Fruit fly (Drosophila melanogaster) whole organism, wandering third instar larva: Measurements from ENCODE around the gene Sfp24Ba.

Experiments used
- Abd-B ChIP-seq: fragments of >200 bp; optimal IDR thresholded peaks from 2 replicates; lab custom pipeline; 2017; ENCODE audit warnings: missing biosample characterization, missing genetic modification characterization
- CG32264 ChIP-seq: fragments of 200-800 bp; sonication (Bioruptor generic); optimal IDR thresholded peaks from 2 replicates; lab custom pipeline; 2016; ENCODE audit warnings: missing biosample characterization, missing genetic modification characterization
- CG9705 ChIP-seq: fragments of 200-800 bp; sonication (Bioruptor generic); optimal IDR thresholded peaks from 2 replicates; lab custom pipeline; 2018; ENCODE audit warnings: missing biosample characterization, mild to moderate bottlenecking, missing genetic modification characterization
- CrebA ChIP-seq: fragments of 200-800 bp; sonication (Bioruptor generic); optimal IDR thresholded peaks from 2 replicates; lab custom pipeline; 2016; ENCODE audit warnings: missing biosample characterization, mild to moderate bottlenecking, missing genetic modification characterization, borderline replicate concordance
- Dfd ChIP-seq: fragments of >200 bp; optimal IDR thresholded peaks from 2 replicates; lab custom pipeline; 2017; ENCODE audit warnings: missing biosample characterization, missing genetic modification characterization
- Dif ChIP-seq: fragments of 200-275, 200-300 bp; sonication (Bioruptor generic); optimal IDR thresholded peaks from 2 replicates; lab custom pipeline; 2018; ENCODE audit warnings: missing biosample characterization, missing genetic modification characterization; ENCODE audit not compliant: partially characterized antibody
- GATAd ChIP-seq: sonication (Bioruptor generic); optimal IDR thresholded peaks from 2 replicates; lab custom pipeline; 2016; ENCODE audit warnings: missing biosample characterization, missing genetic modification characterization
- HLH106 ChIP-seq: fragments of 200-800 bp; optimal IDR thresholded peaks from 3 replicates; lab custom pipeline; 2019; ENCODE audit warnings: missing biosample characterization, mild to moderate bottlenecking, missing genetic modification characterization, moderate library complexity
- Hnf4 ChIP-seq: fragments of 200-800 bp; sonication (Bioruptor generic); optimal IDR thresholded peaks from 2 replicates; lab custom pipeline; 2016; ENCODE audit warnings: missing biosample characterization, mild to moderate bottlenecking, missing genetic modification characterization
- Hr78 ChIP-seq: fragments of >200 bp; optimal IDR thresholded peaks from 2 replicates; lab custom pipeline; 2017; ENCODE audit warnings: missing biosample characterization, missing genetic modification characterization
- Hr83 ChIP-seq: fragments of 200-300 bp; sonication (Bioruptor generic); optimal IDR thresholded peaks from 2 replicates; lab custom pipeline; 2016; ENCODE audit warnings: missing biosample characterization, mild to moderate bottlenecking, missing genetic modification characterization, moderate library complexity; ENCODE audit not compliant: poor library complexity, severe bottlenecking
- Jra ChIP-seq: sonication (Bioruptor generic); optimal IDR thresholded peaks from 2 replicates; lab custom pipeline; 2016; ENCODE audit warnings: missing biosample characterization, missing genetic modification characterization
- Mio ChIP-seq: sonication (Bioruptor generic); optimal IDR thresholded peaks from 2 replicates; lab custom pipeline; 2016; ENCODE audit warnings: missing biosample characterization, missing genetic modification characterization
- Myc ChIP-seq: fragments of >200 bp; optimal IDR thresholded peaks from 2 replicates; lab custom pipeline; 2017
- N ChIP-seq: fragments of >200 bp; optimal IDR thresholded peaks from 2 replicates; lab custom pipeline; 2018; ENCODE audit warnings: missing biosample characterization, missing external identifiers, missing genetic modification characterization
- OdsH ChIP-seq: fragments of 200-800 bp; sonication (Bioruptor generic); optimal IDR thresholded peaks from 2 replicates; lab custom pipeline; 2016; ENCODE audit warnings: missing biosample characterization, mild to moderate bottlenecking, missing genetic modification characterization
- Rel ChIP-seq, 2 experiments: fragments of 200-800 bp; sonication (Bioruptor generic) in 1 of 2; optimal IDR thresholded peaks; 2 replicates in 1 of 2; 3 replicates in 1 of 2; lab custom pipeline; 2016 to 2019; ENCODE audit warnings: mild to moderate bottlenecking in 2 of 2, missing biosample characterization in 2 of 2, missing genetic modification characterization in 2 of 2, moderate library complexity in 1 of 2
- Sp1 ChIP-seq: fragments of 200-800 bp; sonication (Bioruptor generic); optimal IDR thresholded peaks from 3 replicates; lab custom pipeline; 2019; ENCODE audit warnings: missing biosample characterization, mild to moderate bottlenecking, missing genetic modification characterization, moderate library complexity
- Vsx2 ChIP-seq: fragments of 200-300, 225-300 bp; sonication (Bioruptor generic); optimal IDR thresholded peaks from 2 replicates; lab custom pipeline; 2018; ENCODE audit warnings: missing biosample characterization, missing genetic modification characterization; ENCODE audit not compliant: partially characterized antibody
- br ChIP-seq: fragments of 200-800 bp; sonication (Bioruptor generic); optimal IDR thresholded peaks from 2 replicates; lab custom pipeline; 2016; ENCODE audit warnings: missing biosample characterization, missing genetic modification characterization
- brk ChIP-seq: fragments of 200-800 bp; sonication (Bioruptor generic); optimal IDR thresholded peaks from 2 replicates; lab custom pipeline; 2016; ENCODE audit warnings: missing biosample characterization, mild to moderate bottlenecking, missing genetic modification characterization
- dl ChIP-seq, 2 experiments: fragments of 175-275, 200-275 bp in 1 of 2; fragments of 200-275 bp in 1 of 2; sonication (Bioruptor generic); optimal IDR thresholded peaks; lab custom pipeline; 2018; ENCODE audit warnings: mild to moderate bottlenecking in 2 of 2, missing biosample characterization in 2 of 2, missing genetic modification characterization in 2 of 2, moderate library complexity in 2 of 2; ENCODE audit not compliant: partially characterized antibody in 2 of 2, insufficient read depth in 1 of 2
- dmrt93B ChIP-seq: fragments of 200-800 bp; sonication (Bioruptor generic); optimal IDR thresholded peaks from 2 replicates; lab custom pipeline; 2018; ENCODE audit warnings: missing biosample characterization, mild to moderate bottlenecking, missing genetic modification characterization
- dsf ChIP-seq: sonication (Bioruptor generic); optimal IDR thresholded peaks from 2 replicates; lab custom pipeline; 2016; ENCODE audit warnings: missing biosample characterization, missing genetic modification characterization, borderline replicate concordance
- ey ChIP-seq: fragments of 200-800 bp; sonication (Bioruptor generic); optimal IDR thresholded peaks from 2 replicates; lab custom pipeline; 2016; ENCODE audit warnings: missing biosample characterization, missing genetic modification characterization
- foxo ChIP-seq, 2 experiments: fragments of 200-800 bp; sonication (Bioruptor generic); optimal IDR thresholded peaks; 2 replicates in 1 of 2; 3 replicates in 1 of 2; lab custom pipeline; 2016 to 2017; ENCODE audit warnings: missing biosample characterization in 2 of 2, missing genetic modification characterization in 2 of 2
- fru ChIP-seq: fragments of 200-800 bp; sonication (Bioruptor generic); optimal IDR thresholded peaks from 3 replicates; lab custom pipeline; 2016; ENCODE audit warnings: missing biosample characterization, mild to moderate bottlenecking, missing genetic modification characterization
- h ChIP-seq: fragments of 200-800 bp; sonication (Bioruptor generic); optimal IDR thresholded peaks from 3 replicates; lab custom pipeline; 2016; ENCODE audit warnings: missing biosample characterization, mild to moderate bottlenecking, missing genetic modification characterization
- jim ChIP-seq: fragments of 175-275, 200-325 bp; sonication (Bioruptor generic); optimal IDR thresholded peaks from 2 replicates; lab custom pipeline; 2016; ENCODE audit warnings: missing biosample characterization, mild to moderate bottlenecking, missing genetic modification characterization
- lola ChIP-seq: fragments of >200 bp; optimal IDR thresholded peaks from 2 replicates; lab custom pipeline; 2017; ENCODE audit warnings: missing biosample characterization, missing genetic modification characterization
- pan ChIP-seq: fragments of >200 bp; optimal IDR thresholded peaks from 2 replicates; lab custom pipeline; 2017
- psq ChIP-seq: fragments of 200-800 bp; sonication (Bioruptor generic); optimal IDR thresholded peaks from 3 replicates; lab custom pipeline; 2017; ENCODE audit warnings: missing biosample characterization, mild to moderate bottlenecking, missing genetic modification characterization, moderate library complexity
- rgr ChIP-seq: fragments of 200-800 bp; sonication (Bioruptor generic); optimal IDR thresholded peaks from 3 replicates; lab custom pipeline; 2016; ENCODE audit warnings: missing biosample characterization, mild to moderate bottlenecking, missing genetic modification characterization
- sage ChIP-seq: fragments of 200-800 bp; sonication (Bioruptor generic); optimal IDR thresholded peaks from 2 replicates; lab custom pipeline; 2016; ENCODE audit warnings: missing biosample characterization, mild to moderate bottlenecking, missing genetic modification characterization
- sv ChIP-seq: fragments of 200-800 bp; sonication (Bioruptor generic); optimal IDR thresholded peaks from 3 replicates; lab custom pipeline; 2016; ENCODE audit warnings: missing biosample characterization, missing genetic modification characterization
- tai ChIP-seq: sonication (Bioruptor generic); optimal IDR thresholded peaks from 2 replicates; lab custom pipeline; 2016; ENCODE audit warnings: missing biosample characterization, missing genetic modification characterization
- usp ChIP-seq: fragments of >200 bp; optimal IDR thresholded peaks from 2 replicates; lab custom pipeline; 2017; ENCODE audit warnings: missing biosample characterization, missing genetic modification characterization
- woc ChIP-seq: sonication (Bioruptor generic); optimal IDR thresholded peaks from 2 replicates; lab custom pipeline; 2016; ENCODE audit warnings: missing biosample characterization, mild to moderate bottlenecking, missing genetic modification characterization

Gene Sfp24Ba

DNA sequence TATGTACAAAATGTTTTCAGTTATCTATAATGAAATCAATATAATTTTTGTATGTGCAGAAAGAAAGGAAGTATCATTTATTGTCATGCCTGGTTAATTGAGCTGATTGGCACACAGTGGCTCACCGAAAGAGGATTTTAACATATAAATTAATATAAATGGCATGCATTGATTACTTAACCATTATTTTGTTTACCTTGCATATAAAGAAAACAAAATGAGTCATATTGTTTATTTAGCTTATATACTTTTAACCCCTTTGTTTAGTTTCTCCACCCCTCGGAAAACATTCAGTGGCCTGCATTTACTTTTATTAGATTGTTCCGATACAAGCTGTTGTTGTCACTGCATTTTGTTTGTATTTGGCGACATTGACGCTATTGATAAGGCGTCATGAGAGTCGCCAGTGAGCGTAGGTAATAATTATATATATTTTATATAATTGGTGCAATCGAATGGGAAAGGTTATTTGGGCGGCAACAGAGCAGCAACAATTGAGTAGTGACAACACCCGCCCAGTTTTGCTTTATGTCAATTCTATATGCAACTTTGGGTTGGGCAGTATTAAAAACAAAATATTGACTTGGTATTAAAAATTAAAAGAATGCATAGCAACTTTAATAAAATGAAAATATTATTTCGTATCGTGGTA, 20.7 kb downstream of the Sfp24Ba start:
- TF ChIP-seq tai (peak; percentile 24), dmrt93B (GFP tag; lab: Kevin White, UChicago) (peak; percentile 54), Hr78 (GFP tag; lab: Kevin White, UChicago) (no peak), Sp1 (peak; percentile 84), Mio (no peak), Rel (GFP tag; optimal IDR thresholded peaks at IDR 0.05; lab: Kevin White, UChicago) (no peak), Rel (tag; optimal IDR thresholded peaks at IDR 0.05; lab: Kevin White, UChicago) (peak; percentile 17), jim (no peak), woc (GFP tag; lab: Kevin White, UChicago) (no peak), CG32264 (no peak), h (GFP tag; lab: Kevin White, UChicago) (peak; percentile 70), N (GFP tag; lab: Kevin White, UChicago) (no peak), Hr83 (GFP tag; lab: Kevin White, UChicago) (peak; percentile 4), OdsH (GFP tag; lab: Kevin White, UChicago) (peak; percentile 84), CrebA (GFP tag; lab: Kevin White, UChicago) (peak; percentile 22), ey (peak; percentile 60), HLH106 (tag; lab: Kevin White, UChicago) (peak; percentile 80), sage (peak; percentile 8), brk (GFP tag; lab: Kevin White, UChicago) (peak; percentile 71), lola (GFP tag; lab: Kevin White, UChicago) (no peak), psq (GFP tag; lab: Kevin White, UChicago) (peak; percentile 71), foxo (GFP tag; optimal IDR thresholded peaks at IDR 0.05; lab: Kevin White, UChicago) (peak in 1 of 2 experiments; percentile 69), CG9705 (no peak), pan (lab: Kevin White, UChicago) (no peak), GATAd (no peak), dsf (GFP tag; lab: Kevin White, UChicago) (peak; percentile 67), usp (GFP tag; lab: Kevin White, UChicago) (no peak), sv (GFP tag; lab: Kevin White, UChicago) (no peak), Vsx2 (GFP tag; lab: Kevin White, UChicago) (no peak), Hnf4 (GFP tag; lab: Kevin White, UChicago) (peak; percentile 83), rgr (GFP tag; lab: Kevin White, UChicago) (peak; percentile 74), fru (GFP tag; lab: Kevin White, UChicago) (peak; percentile 50), Dif (GFP tag; lab: Kevin White, UChicago) (no peak), br (peak; percentile 83), Dfd (GFP tag; lab: Kevin White, UChicago) (no peak), Jra (GFP tag; lab: Kevin White, UChicago) (peak; percentile 26), Abd-B (GFP tag; lab: Kevin White, UChicago) (no peak), dl (GFP tag; optimal IDR thresholded peaks at IDR 0.05; lab: Kevin White, UChicago; ENCODE audit: insufficient read depth in 1 of 2, partially characterized antibody in 2 of 2) (no peak), Myc (no peak)

DNA sequence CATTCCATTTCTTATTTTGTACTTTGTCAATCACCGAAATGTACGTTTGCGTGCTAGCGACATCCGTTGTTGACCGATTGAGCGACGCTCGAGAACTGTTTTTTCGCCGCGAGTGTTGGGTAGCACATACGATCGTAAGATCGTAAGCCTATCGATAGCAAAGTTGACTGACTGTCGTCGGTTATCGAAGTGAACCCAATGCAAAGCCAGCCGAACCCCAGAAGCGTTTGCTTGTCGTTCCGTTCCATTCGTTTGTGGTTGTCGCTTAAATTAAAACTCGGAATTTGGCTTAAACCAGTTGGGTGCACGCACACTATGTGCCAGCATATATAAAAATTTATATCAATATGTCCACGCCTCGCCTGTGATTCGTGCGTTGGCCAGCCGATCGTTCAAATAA, 22.3 kb downstream of the Sfp24Ba start:
- TF ChIP-seq CrebA (GFP tag; lab: Kevin White, UChicago) (no peak), fru (GFP tag; lab: Kevin White, UChicago) (no peak), Hr78 (GFP tag; lab: Kevin White, UChicago) (no peak), dl (GFP tag; optimal IDR thresholded peaks at IDR 0.05; lab: Kevin White, UChicago; ENCODE audit: insufficient read depth in 1 of 2, partially characterized antibody in 2 of 2) (no peak), br (peak; percentile 2)
